Worm (Caenorhabditis elegans) whole organism, young adult: ENCODE measurements around the gene ZC513.2.
A peak's percentile ranks its signal among the peaks of the same experiment; 100 is the strongest.

ENCODE experiments used
- B0336.3 ChIP-seq: fragments of 200-800 bp; sonication (Bioruptor generic); IDR thresholded peaks from 2 replicates; pipeline ENCODE4 v1.3.6; 2022; ENCODE audit warnings: missing genetic modification characterization, missing compliant biosample characterization
- C17E4.6 ChIP-seq: fragments of 200-800 bp; sonication (Bioruptor generic); IDR thresholded peaks from 2 replicates; pipeline ENCODE4 v1.3.6; 2022; ENCODE audit warnings: missing genetic modification reagents, missing genetic modification characterization, missing compliant biosample characterization
- D2030.7 ChIP-seq: fragments of 200-800 bp; sonication (Bioruptor generic); IDR thresholded peaks from 2 replicates; pipeline ENCODE4 v1.3.6; 2022; ENCODE audit warnings: missing genetic modification reagents, missing genetic modification characterization, missing compliant biosample characterization
- F57C9.4 ChIP-seq: sonication (generic microtip); optimal IDR thresholded peaks from 2 replicates; lab custom pipeline; 2017; ENCODE audit warnings: mild to moderate bottlenecking, missing genetic modification characterization, missing compliant biosample characterization
- Y53F4B.3 ChIP-seq: fragments of 200-800 bp; sonication (Bioruptor generic); IDR thresholded peaks from 2 replicates; pipeline ENCODE4 v1.3.6; 2022; ENCODE audit warnings: missing genetic modification reagents, missing genetic modification characterization, missing compliant biosample characterization
- Y95B8A.8 ChIP-seq: fragments of 200-800 bp; sonication (Bioruptor generic); IDR thresholded peaks from 2 replicates; pipeline ENCODE4 v1.3.6; 2022; ENCODE audit warnings: missing genetic modification reagents, missing genetic modification characterization, missing compliant biosample characterization
- ZK185.1 ChIP-seq: sonication (generic microtip); optimal IDR thresholded peaks from 2 replicates; lab custom pipeline; 2016; ENCODE audit warnings: mild to moderate bottlenecking, missing genetic modification characterization, missing compliant biosample characterization; ENCODE audit not compliant: poor library complexity, severe bottlenecking
- ama-1 ChIP-seq, 3 experiments: fragments of 150-350 bp in 1 of 3; sonication (generic microtip) in 2 of 3; optimal IDR thresholded peaks; 2 replicates each; lab custom pipeline; 2014 to 2018; ENCODE audit warnings: missing biosample characterization in 2 of 3, missing genetic modification characterization in 2 of 3, missing genetic modification reagents in 2 of 3
- athp-1 ChIP-seq: sonication (generic microtip); optimal IDR thresholded peaks from 2 replicates; lab custom pipeline; 2017; ENCODE audit warnings: mild to moderate bottlenecking, missing genetic modification characterization, missing compliant biosample characterization
- ccch-3 ChIP-seq: fragments of 200-800 bp; sonication (Bioruptor generic); optimal IDR thresholded peaks from 2 replicates; lab custom pipeline; 2018; ENCODE audit warnings: mild to moderate bottlenecking, missing genetic modification characterization, missing compliant biosample characterization
- cebp-1 ChIP-seq, 2 experiments: fragments of 200-800 bp in 1 of 2; sonication (Bioruptor generic) in 1 of 2; sonication (generic microtip) in 1 of 2; IDR thresholded peaks in 1 of 2; optimal IDR thresholded peaks in 1 of 2; 2 replicates each; pipeline versions ENCODE4 v1.3.6 to Lab custom; 2017 to 2022; ENCODE audit warnings: missing compliant biosample characterization in 2 of 2, missing genetic modification characterization in 2 of 2, mild to moderate bottlenecking in 1 of 2, missing genetic modification reagents in 1 of 2, moderate library complexity in 1 of 2
- ceh-27 ChIP-seq: fragments of 200-800 bp; sonication (Bioruptor generic); optimal IDR thresholded peaks from 2 replicates; lab custom pipeline; 2018; ENCODE audit warnings: mild to moderate bottlenecking, missing genetic modification characterization, moderate library complexity, missing compliant biosample characterization
- dpff-1 ChIP-seq: sonication (generic microtip); optimal IDR thresholded peaks from 2 replicates; lab custom pipeline; 2017; ENCODE audit warnings: mild to moderate bottlenecking, missing genetic modification characterization, missing compliant biosample characterization
- hlh-12 ChIP-seq: sonication (generic microtip); optimal IDR thresholded peaks from 2 replicates; lab custom pipeline; 2016; ENCODE audit warnings: missing genetic modification characterization, missing compliant biosample characterization
- hmg-1.2 ChIP-seq: fragments of 200-800 bp; sonication (Bioruptor generic); IDR thresholded peaks from 2 replicates; pipeline ENCODE4 v1.3.6; 2022; ENCODE audit warnings: missing genetic modification reagents, missing genetic modification characterization, missing compliant biosample characterization
- hmg-20 ChIP-seq: fragments of 200-800 bp; sonication (Bioruptor generic); IDR thresholded peaks from 2 replicates; pipeline ENCODE4 v1.3.6; 2022; ENCODE audit warnings: missing genetic modification reagents, missing genetic modification characterization, missing compliant biosample characterization
- hsf-1 ChIP-seq: fragments of 200-800 bp; sonication (Bioruptor generic); IDR thresholded peaks from 2 replicates; pipeline ENCODE4 v1.3.6; 2022; ENCODE audit warnings: missing genetic modification reagents, missing genetic modification characterization, missing compliant biosample characterization
- let-607 ChIP-seq, 2 experiments: fragments of 200-800 bp in 1 of 2; sonication (Bioruptor generic) in 1 of 2; sonication (generic microtip) in 1 of 2; optimal IDR thresholded peaks; 2 replicates each; lab custom pipeline; 2016 to 2018; ENCODE audit warnings: mild to moderate bottlenecking in 2 of 2, missing compliant biosample characterization in 2 of 2, missing genetic modification characterization in 2 of 2, moderate library complexity in 2 of 2, missing genotype in 1 of 2
- madf-10 ChIP-seq: sonication (generic microtip); optimal IDR thresholded peaks from 2 replicates; lab custom pipeline; 2016; ENCODE audit warnings: mild to moderate bottlenecking, missing genetic modification characterization, missing compliant biosample characterization
- madf-3 ChIP-seq: fragments of 200-800 bp; sonication (Bioruptor generic); IDR thresholded peaks from 2 replicates; pipeline ENCODE4 v1.3.6; 2022; ENCODE audit warnings: missing genetic modification reagents, missing genetic modification characterization, missing compliant biosample characterization
- madf-6 ChIP-seq: fragments of 200-800 bp; sonication (Bioruptor generic); IDR thresholded peaks from 2 replicates; pipeline ENCODE4 v1.3.6; 2022; ENCODE audit warnings: missing genetic modification reagents, missing genetic modification characterization, missing compliant biosample characterization
- mel-28 ChIP-seq: sonication (generic microtip); optimal IDR thresholded peaks from 2 replicates; lab custom pipeline; 2016; ENCODE audit warnings: borderline replicate concordance, mild to moderate bottlenecking, missing genetic modification characterization, missing compliant biosample characterization
- mes-4 ChIP-seq: sonication (generic microtip); optimal IDR thresholded peaks from 2 replicates; lab custom pipeline; 2016; ENCODE audit warnings: missing genotype, missing genetic modification characterization, missing compliant biosample characterization
- nhr-90 ChIP-seq: sonication (generic microtip); optimal IDR thresholded peaks from 2 replicates; lab custom pipeline; 2016; ENCODE audit warnings: missing genotype, mild to moderate bottlenecking, missing genetic modification characterization, missing compliant biosample characterization
- pha-4 ChIP-seq: fragments of 150-350 bp; sonication (generic microtip); optimal IDR thresholded peaks from 2 replicates; lab custom pipeline; 2014; ENCODE audit warnings: missing biosample characterization, missing genetic modification reagents, missing genetic modification characterization
- repo-1 ChIP-seq: sonication (generic microtip); optimal IDR thresholded peaks from 2 replicates; lab custom pipeline; 2017; ENCODE audit warnings: mild to moderate bottlenecking, missing genetic modification characterization, missing compliant biosample characterization
- snpc-3.4 ChIP-seq: sonication (generic microtip); optimal IDR thresholded peaks from 2 replicates; lab custom pipeline; 2017; ENCODE audit warnings: missing genetic modification characterization, mild to moderate bottlenecking, missing compliant biosample characterization, antibody characterized with exemption, moderate library complexity, missing genotype, missing genetic modification reagents
- somi-1 ChIP-seq: fragments of 200-800 bp; sonication (Bioruptor generic); optimal IDR thresholded peaks from 2 replicates; lab custom pipeline; 2018; ENCODE audit warnings: mild to moderate bottlenecking, missing genetic modification characterization, missing compliant biosample characterization
- sptf-2 ChIP-seq: fragments of 200-800 bp; sonication (Bioruptor generic); optimal IDR thresholded peaks from 2 replicates; lab custom pipeline; 2018; ENCODE audit warnings: mild to moderate bottlenecking, missing genetic modification characterization, missing compliant biosample characterization
- tbx-9 ChIP-seq: sonication (generic microtip); optimal IDR thresholded peaks from 2 replicates; lab custom pipeline; 2016; ENCODE audit warnings: borderline replicate concordance, missing genetic modification characterization, inconsistent platforms, missing compliant biosample characterization
- tlf-1 ChIP-seq: fragments of 200-800 bp; sonication (Bioruptor generic); optimal IDR thresholded peaks from 2 replicates; lab custom pipeline; 2018; ENCODE audit warnings: mild to moderate bottlenecking, missing genetic modification characterization, missing compliant biosample characterization
- zim-3 ChIP-seq: sonication (generic microtip); optimal IDR thresholded peaks from 2 replicates; lab custom pipeline; 2017; ENCODE audit warnings: mild to moderate bottlenecking, missing genetic modification characterization, moderate library complexity, missing compliant biosample characterization
- ztf-22 ChIP-seq: fragments of 200-800 bp; sonication (Bioruptor generic); optimal IDR thresholded peaks from 2 replicates; lab custom pipeline; 2018; ENCODE audit warnings: mild to moderate bottlenecking, missing genetic modification characterization, moderate library complexity, missing compliant biosample characterization

Gene ZC513.2

ce11 chrV:8069637-8070036 is 15.4 kb downstream of the ZC513.2 start, which contains the start of gene str-143:
Gene str-143, minus strand, starts transcription at chrV:8069737.
- no peak for TF ChIP-seq hsf-1 (GFP tag; lab: Robert Waterston, UW)

- no peak for TF ChIP-seq tbx-9 (tag; lab: Kevin White, UChicago)
- TF ChIP-seq tlf-1, result no peak
- TF ChIP-seq pha-4 (tag; lab: Kevin White, UChicago), result no peak
- no peak for TF ChIP-seq Y95B8A.8 (GFP tag; lab: Robert Waterston, UW)
- no peak for TF ChIP-seq ama-1 (optimal IDR thresholded peaks at IDR 0.05; lab: Kevin White, UChicago)
- no peak for TF ChIP-seq ama-1 (GFP tag; optimal IDR thresholded peaks at IDR 0.05; lab: Kevin White, UChicago)
- no peak for TF ChIP-seq ztf-22 (GFP tag; lab: Kevin White, UChicago)
- TF ChIP-seq madf-10 (tag; lab: Kevin White, UChicago), result no peak
- no peak for TF ChIP-seq madf-6 (GFP tag; lab: Robert Waterston, UW)
- no peak for TF ChIP-seq madf-3
- TF ChIP-seq athp-1, result no peak
- TF ChIP-seq ZK185.1 (tag; lab: Kevin White, UChicago), result no peak
- TF ChIP-seq dpff-1 (tag; lab: Kevin White, UChicago), result no peak
- TF ChIP-seq somi-1 (GFP tag; lab: Kevin White, UChicago), result no peak
- no peak for TF ChIP-seq ceh-27
- no peak for TF ChIP-seq zim-3 (tag; lab: Kevin White, UChicago)
- TF ChIP-seq, all 124 proteins: peak for 0
Measured at ce11 chrV:8072047-8072446, 17.8 kb downstream of the ZC513.2 start, which contains the start of gene str-144. Gene str-144, minus strand, starts transcription at chrV:8072147.

ce11 chrV:8073162-8073561 is 18.9 kb downstream of the ZC513.2 start:
- peak; percentile 15 for TF ChIP-seq somi-1 (GFP tag; lab: Kevin White, UChicago)
- TF ChIP-seq repo-1 (tag; lab: Kevin White, UChicago), result no peak
- no peak for TF ChIP-seq F57C9.4 (tag; lab: Kevin White, UChicago)
- no peak for TF ChIP-seq B0336.3 (GFP tag; lab: Robert Waterston, UW)
- no peak for TF ChIP-seq let-607 (tag; optimal IDR thresholded peaks at IDR 0.05; lab: Kevin White, UChicago)

- TF ChIP-seq hmg-1.2 (GFP tag; lab: Robert Waterston, UW) (no peak), C17E4.6 (no peak), Y53F4B.3 (GFP tag; lab: Robert Waterston, UW) (no peak), ccch-3 (GFP tag; lab: Kevin White, UChicago) (no peak), mel-28 (tag; lab: Kevin White, UChicago) (no peak), hmg-20 (GFP tag; lab: Robert Waterston, UW) (no peak), hlh-12 (no peak), sptf-2 (GFP tag; lab: Kevin White, UChicago) (no peak), nhr-90 (no peak), D2030.7 (GFP tag; lab: Robert Waterston, UW) (no peak), cebp-1 (GFP tag; IDR thresholded peaks at IDR 0.05; lab: Robert Waterston, UW) (no peak), cebp-1 (tag; optimal IDR thresholded peaks at IDR 0.05; lab: Kevin White, UChicago) (no peak), mes-4 (tag; lab: Kevin White, UChicago) (no peak), snpc-3.4 (tag; lab: Kevin White, UChicago) (no peak), madf-6 (GFP tag; lab: Robert Waterston, UW) (no peak)
- TF ChIP-seq, all 124 proteins: peak for 0
Measured at ce11 chrV:8075712-8076111, 21.5 kb downstream of the ZC513.2 start, which contains the start of gene catp-3. Gene catp-3, plus strand, starts transcription at chrV:8076012.
